Worm (Caenorhabditis elegans) whole organism, L2 larva: ENCODE results near the gene Y51H7BR.8.

Source experiments
- aly-2 ChIP-seq: fragments of 150-350 bp; optimal IDR thresholded peaks from 2 replicates; lab custom pipeline; 2014; ENCODE audit warnings: missing biosample characterization, missing genetic modification characterization
- ceh-16 ChIP-seq: fragments of 150-350 bp; optimal IDR thresholded peaks from 2 replicates; lab custom pipeline; 2014; ENCODE audit warnings: missing biosample characterization, missing genetic modification characterization
- egl-27 ChIP-seq: sonication (generic microtip); optimal IDR thresholded peaks from 3 replicates; lab custom pipeline; 2017; ENCODE audit warnings: missing biosample characterization, missing genetic modification reagents, missing genetic modification characterization
- elt-1 ChIP-seq: fragments of 150-350 bp; optimal IDR thresholded peaks from 2 replicates; lab custom pipeline; 2014; ENCODE audit warnings: missing biosample characterization, missing genetic modification characterization
- elt-3 ChIP-seq: sonication (generic microtip); optimal IDR thresholded peaks from 2 replicates; lab custom pipeline; 2017; ENCODE audit warnings: missing biosample characterization, missing genetic modification characterization
- fos-1 ChIP-seq: fragments of 150-350 bp; optimal IDR thresholded peaks from 2 replicates; lab custom pipeline; 2014; ENCODE audit warnings: missing biosample characterization, missing genetic modification characterization
- nhr-10 ChIP-seq: sonication (generic microtip); optimal IDR thresholded peaks from 2 replicates; lab custom pipeline; 2017; ENCODE audit warnings: missing biosample characterization, missing genetic modification characterization
- nhr-12 ChIP-seq: fragments of 150-350 bp; optimal IDR thresholded peaks from 2 replicates; lab custom pipeline; 2014; ENCODE audit warnings: missing biosample characterization, missing genetic modification characterization
- nhr-237 ChIP-seq: fragments of 150-350 bp; optimal IDR thresholded peaks from 2 replicates; lab custom pipeline; 2014; ENCODE audit warnings: missing biosample characterization, missing genetic modification characterization
- skn-1 ChIP-seq: sonication (generic microtip); optimal IDR thresholded peaks from 2 replicates; lab custom pipeline; 2017; ENCODE audit warnings: missing biosample characterization, missing genetic modification characterization
- snpc-4 ChIP-seq: fragments of 150-350 bp; optimal IDR thresholded peaks from 2 replicates; lab custom pipeline; 2014; ENCODE audit warnings: missing biosample characterization, missing genetic modification characterization
- unc-62 ChIP-seq: fragments of 150-350 bp; optimal IDR thresholded peaks from 2 replicates; lab custom pipeline; 2014; ENCODE audit warnings: missing biosample characterization, missing genetic modification reagents, missing genetic modification characterization
- ztf-11 ChIP-seq: sonication (generic microtip); optimal IDR thresholded peaks from 2 replicates; lab custom pipeline; 2017; ENCODE audit warnings: missing biosample characterization, missing genetic modification characterization
- ztf-4 ChIP-seq: fragments of 150-350 bp; optimal IDR thresholded peaks from 2 replicates; lab custom pipeline; 2014; ENCODE audit warnings: missing biosample characterization, missing genetic modification characterization

DNA sequence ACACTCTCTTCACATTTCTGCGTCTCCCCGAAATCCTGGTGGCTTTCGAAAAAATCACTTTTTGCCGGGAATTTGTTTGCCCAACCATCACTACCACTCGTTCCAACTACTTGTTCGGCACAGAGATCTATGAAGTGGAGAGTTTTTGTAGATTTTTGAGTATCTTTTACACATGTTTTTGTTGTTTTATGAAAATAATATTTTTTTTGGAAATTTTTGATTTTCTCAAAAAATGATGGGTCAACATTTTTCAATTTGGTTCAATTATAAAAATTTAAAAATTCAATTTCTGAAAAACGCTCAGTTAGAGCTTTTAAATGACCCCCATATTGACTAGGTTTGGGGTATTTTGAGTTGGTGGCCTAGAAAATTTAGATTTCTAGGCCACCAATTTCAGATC is 6.5 kb downstream of the Y51H7BR.8 start, which contains the start of gene Y51H7BR.7:
- TF ChIP-seq snpc-4 (tag; lab: Kevin White, UChicago) (no peak), aly-2 (no peak), ztf-4 (tag; lab: Kevin White, UChicago) (no peak), skn-1 (tag; lab: Kevin White, UChicago) (no peak), unc-62 (GFP tag; lab: Kevin White, UChicago) (no peak), nhr-10 (no peak), ceh-16 (tag; lab: Kevin White, UChicago) (no peak), nhr-12 (tag; lab: Kevin White, UChicago) (no peak), egl-27 (tag; lab: Kevin White, UChicago) (no peak), nhr-237 (tag; lab: Kevin White, UChicago) (no peak), fos-1 (tag; lab: Kevin White, UChicago) (no peak), ztf-11 (tag; lab: Kevin White, UChicago) (no peak), elt-3 (tag; lab: Kevin White, UChicago) (no peak), elt-1 (tag; lab: Kevin White, UChicago) (no peak)
